Worm (Caenorhabditis elegans): Measurements from ENCODE around the gene chil-4.

DNA sequence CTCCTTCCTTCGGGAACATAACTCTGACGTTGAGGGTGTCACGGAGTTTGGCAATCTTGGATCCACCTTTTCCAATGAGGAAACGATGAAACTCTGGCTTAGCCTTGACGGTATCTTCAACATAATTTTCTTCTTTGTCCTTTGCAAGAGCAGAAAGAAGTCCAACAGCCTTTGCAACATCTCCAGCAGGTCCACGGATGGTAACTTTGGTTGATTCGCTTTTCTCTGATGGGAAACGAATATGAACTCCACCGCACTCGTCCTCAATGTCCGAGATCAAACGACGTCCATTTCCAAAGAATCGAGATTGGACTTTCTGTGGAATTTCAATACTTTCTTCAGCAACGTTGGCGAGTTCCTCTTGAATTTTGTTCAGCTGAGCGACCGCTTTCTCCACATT, 33.0 kb upstream of the chil-4 start:
- TF ChIP-seq unc-62 (GFP tag; optimal IDR thresholded peaks at IDR 0.05 in 1 of 2): peak in 1 of 2 experiments; percentile 93
- TF ChIP-seq unc-62 (tag; optimal IDR thresholded peaks at IDR 0.05): no peak
- TF ChIP-seq ctbp-1 (GFP tag; IDR thresholded peaks at IDR 0.05): no peak
- TF ChIP-seq dpl-1 (GFP tag; optimal IDR thresholded peaks at IDR 0.05): no peak
- TF ChIP-seq mep-1 (tag; optimal IDR thresholded peaks at IDR 0.05): no peak
- TF ChIP-seq ZK546.5 (tag; optimal IDR thresholded peaks at IDR 0.05): no peak
- TF ChIP-seq zfp-3 (GFP tag; conservative IDR thresholded peaks at IDR 0.05): no peak
- TF ChIP-seq sdz-12 (GFP tag; optimal IDR thresholded peaks at IDR 0.05): no peak
